Worm (Caenorhabditis elegans) whole organism, young adult: Measurements from ENCODE around the gene sod-1.

ENCODE experiments used
- D2030.7 ChIP-seq: fragments of 200-800 bp; sonication (Bioruptor generic); IDR thresholded peaks from 2 replicates; pipeline ENCODE4 v1.3.6; 2022; ENCODE audit warnings: missing genetic modification reagents, missing genetic modification characterization, missing compliant biosample characterization
- Y53F4B.3 ChIP-seq: fragments of 200-800 bp; sonication (Bioruptor generic); IDR thresholded peaks from 2 replicates; pipeline ENCODE4 v1.3.6; 2022; ENCODE audit warnings: missing genetic modification reagents, missing genetic modification characterization, missing compliant biosample characterization
- hlh-12 ChIP-seq: sonication (generic microtip); optimal IDR thresholded peaks from 2 replicates; lab custom pipeline; 2016; ENCODE audit warnings: missing genetic modification characterization, missing compliant biosample characterization
- mcd-1 ChIP-seq: fragments of 200-800 bp; sonication (Bioruptor generic); IDR thresholded peaks from 2 replicates; pipeline ENCODE4 v1.3.6; 2022; ENCODE audit warnings: missing genetic modification reagents, missing genetic modification characterization, missing compliant biosample characterization
- snpc-4 ChIP-seq, 5 experiments: fragments of 150-350 bp in 1 of 5; sonication (generic microtip) in 4 of 5; optimal IDR thresholded peaks; 2 replicates each; lab custom pipeline; 2014 to 2018; ENCODE audit warnings: missing genetic modification characterization in 5 of 5, missing biosample characterization in 3 of 5, antibody characterized with exemption in 2 of 5, mild to moderate bottlenecking in 2 of 5, missing compliant biosample characterization in 2 of 5, missing genotype in 2 of 5, moderate library complexity in 2 of 5, missing genetic modification reagents in 1 of 5

- TF ChIP-seq D2030.7 (GFP tag; lab: Robert Waterston, UW) (no peak), Y53F4B.3 (GFP tag; lab: Robert Waterston, UW) (no peak), mcd-1 (no peak), snpc-4 (GFP tag; optimal IDR thresholded peaks at IDR 0.05; lab: Kevin White, UChicago) (no peak), snpc-4 (tag; optimal IDR thresholded peaks at IDR 0.05; lab: Kevin White, UChicago) (no peak), hlh-12 (tag; lab: Kevin White, UChicago) (no peak)
Observed at ce11 chrII:6935975-6936374, 37.7 kb downstream of the sod-1 start.
